Fruit fly (Drosophila melanogaster): ENCODE data around the gene CG44002.

dm6 chr2L:3188875-3189274 is 18.0 kb upstream of the CG44002 start:
- no peak for TF ChIP-seq usp (GFP tag; optimal IDR thresholded peaks at IDR 0.05)
- no peak for TF ChIP-seq Lhr (GFP tag; optimal IDR thresholded peaks at IDR 0.05)
- TF ChIP-seq hbn (GFP tag; IDR thresholded peaks at IDR 0.05; ENCODE audit: partially characterized antibody): no peak
- TF ChIP-seq CG12104 (GFP tag; optimal IDR thresholded peaks at IDR 0.05): no peak
- TF ChIP-seq CG12071 (GFP tag; optimal IDR thresholded peaks at IDR 0.05): peak; percentile 21
- no peak for TF ChIP-seq sens-2 (GFP tag; IDR thresholded peaks at IDR 0.05)
- TF ChIP-seq BEAF-32 (GFP tag; optimal IDR thresholded peaks at IDR 0.05): no peak
